Worm (Caenorhabditis elegans): ENCODE data around the gene dmsr-13.

The dmsr-13 gene

ce11 chrV:6817184-6817583, 2.5 kb downstream of the dmsr-13 start, which contains the start of gene dmsr-14:
Gene dmsr-14, minus strand, starts transcription at chrV:6817284.
- TF ChIP-seq ceh-28 (tag; optimal IDR thresholded peaks at IDR 0.05): no peak
- TF ChIP-seq jun-1 (tag; optimal IDR thresholded peaks at IDR 0.05): no peak
- no peak for TF ChIP-seq aly-2 (tag; optimal IDR thresholded peaks at IDR 0.05)
- no peak for TF ChIP-seq elt-3 (tag; optimal IDR thresholded peaks at IDR 0.05)
- TF ChIP-seq unc-62 (GFP tag; optimal IDR thresholded peaks at IDR 0.05): no peak
- no peak for TF ChIP-seq egl-5 (tag; optimal IDR thresholded peaks at IDR 0.05)
- no peak for TF ChIP-seq nhr-23 (tag; optimal IDR thresholded peaks at IDR 0.05)
- TF ChIP-seq pha-4 (tag; optimal IDR thresholded peaks at IDR 0.05): no peak
- no peak for TF ChIP-seq pqm-1 (tag; optimal IDR thresholded peaks at IDR 0.05)
- TF ChIP-seq zag-1 (tag; optimal IDR thresholded peaks at IDR 0.05): no peak
- TF ChIP-seq ceh-82 (tag; optimal IDR thresholded peaks at IDR 0.05): no peak
- no peak for TF ChIP-seq snpc-4 (tag; optimal IDR thresholded peaks at IDR 0.05)
- TF ChIP-seq fos-1 (tag; optimal IDR thresholded peaks at IDR 0.05): no peak
- no peak for TF ChIP-seq nhr-28 (tag; optimal IDR thresholded peaks at IDR 0.05)
- no peak for TF ChIP-seq nhr-237 (tag; optimal IDR thresholded peaks at IDR 0.05)
- no peak for TF ChIP-seq nhr-11 (tag; optimal IDR thresholded peaks at IDR 0.05)
- TF ChIP-seq eor-1 (tag; optimal IDR thresholded peaks at IDR 0.05): no peak
- no peak for TF ChIP-seq lin-39 (tag; optimal IDR thresholded peaks at IDR 0.05)

- no peak for TF ChIP-seq zag-1 (tag; optimal IDR thresholded peaks at IDR 0.05)
- no peak for TF ChIP-seq skn-1 (tag; optimal IDR thresholded peaks at IDR 0.05)
- no peak for TF ChIP-seq R02D3.7 (tag; optimal IDR thresholded peaks at IDR 0.05)
- no peak for TF ChIP-seq elt-1 (tag; optimal IDR thresholded peaks at IDR 0.05)
- TF ChIP-seq egl-5 (tag; optimal IDR thresholded peaks at IDR 0.05): no peak
- no peak for TF ChIP-seq hmg-11 (tag; optimal IDR thresholded peaks at IDR 0.05)
- no peak for TF ChIP-seq nhr-25 (tag; optimal IDR thresholded peaks at IDR 0.05)
These were observed 5.8 kb downstream of the dmsr-13 start for ce11 chrV:6813862-6814261.

ce11 chrV:6811863-6812262, 7.8 kb downstream of the dmsr-13 start:
- TF ChIP-seq elt-2 (tag; optimal IDR thresholded peaks at IDR 0.05) (peak; percentile 77), zag-1 (tag; optimal IDR thresholded peaks at IDR 0.05) (no peak), pqm-1 (tag; optimal IDR thresholded peaks at IDR 0.05) (peak; percentile 77)

- TF ChIP-seq pha-4 (tag; optimal IDR thresholded peaks at IDR 0.05): peak; percentile 11
- TF ChIP-seq pqm-1 (tag; optimal IDR thresholded peaks at IDR 0.05): peak; percentile 21
- TF ChIP-seq unc-39 (tag; optimal IDR thresholded peaks at IDR 0.05): no peak
- TF ChIP-seq elt-2 (tag; optimal IDR thresholded peaks at IDR 0.05): peak; percentile 54
These were observed 9.6 kb downstream of the dmsr-13 start for ce11 chrV:6810091-6810490.

ce11 chrV:6808962-6809361, 10.8 kb downstream of the dmsr-13 start, which contains the start of gene dmsr-16:
Gene dmsr-16, minus strand, starts transcription at chrV:6809062.
- TF ChIP-seq lin-39 (tag; optimal IDR thresholded peaks at IDR 0.05) (no peak), ama-1 (optimal IDR thresholded peaks at IDR 0.05) (no peak), ceh-9 (tag; optimal IDR thresholded peaks at IDR 0.05) (no peak), tbx-2 (tag; optimal IDR thresholded peaks at IDR 0.05) (no peak), egl-27 (tag; optimal IDR thresholded peaks at IDR 0.05) (no peak), nhr-76 (tag; optimal IDR thresholded peaks at IDR 0.05) (no peak), egl-5 (tag; optimal IDR thresholded peaks at IDR 0.05) (no peak), fos-1 (tag; optimal IDR thresholded peaks at IDR 0.05) (no peak), fkh-10 (GFP tag; optimal IDR thresholded peaks at IDR 0.05) (no peak), skn-1 (tag; optimal IDR thresholded peaks at IDR 0.05) (no peak), eor-1 (tag; optimal IDR thresholded peaks at IDR 0.05) (no peak), elt-1 (tag; optimal IDR thresholded peaks at IDR 0.05) (no peak), ztf-11 (tag; optimal IDR thresholded peaks at IDR 0.05) (no peak), snpc-4 (tag; optimal IDR thresholded peaks at IDR 0.05) (no peak), nhr-11 (tag; optimal IDR thresholded peaks at IDR 0.05) (no peak), unc-62 (GFP tag; optimal IDR thresholded peaks at IDR 0.05) (no peak), R02D3.7 (tag; optimal IDR thresholded peaks at IDR 0.05) (no peak), mml-1 (tag; optimal IDR thresholded peaks at IDR 0.05) (no peak)

ce11 chrV:6806340-6806739, 13.4 kb downstream of the dmsr-13 start, which contains the start of gene dmsr-12:
Gene dmsr-12, minus strand, starts transcription at chrV:6806440.
- TF ChIP-seq ZK546.5 (tag; optimal IDR thresholded peaks at IDR 0.05) (no peak), egl-27 (tag; optimal IDR thresholded peaks at IDR 0.05) (no peak), egl-5 (tag; optimal IDR thresholded peaks at IDR 0.05) (no peak), ztf-4 (tag; optimal IDR thresholded peaks at IDR 0.05) (no peak), ztf-11 (tag; optimal IDR thresholded peaks at IDR 0.05) (no peak), fos-1 (tag; optimal IDR thresholded peaks at IDR 0.05) (no peak), aly-2 (tag; optimal IDR thresholded peaks at IDR 0.05) (no peak), ceh-16 (tag; optimal IDR thresholded peaks at IDR 0.05) (no peak), nfya-1 (tag; optimal IDR thresholded peaks at IDR 0.05; ENCODE audit: insufficient read depth) (no peak), nhr-12 (tag; optimal IDR thresholded peaks at IDR 0.05) (no peak), snpc-4 (tag; optimal IDR thresholded peaks at IDR 0.05) (no peak), ceh-82 (tag; optimal IDR thresholded peaks at IDR 0.05) (no peak), pqm-1 (tag; optimal IDR thresholded peaks at IDR 0.05) (no peak), nhr-11 (tag; optimal IDR thresholded peaks at IDR 0.05) (no peak), nhr-67 (tag; optimal IDR thresholded peaks at IDR 0.05) (no peak), R02D3.7 (tag; optimal IDR thresholded peaks at IDR 0.05) (no peak)
